Fruit fly (Drosophila melanogaster) whole organism, wandering third instar larva: ENCODE measurements around the gene CG4325.

Experiments used
- CrebA ChIP-seq: fragments of 200-800 bp; sonication (Bioruptor generic); optimal IDR thresholded peaks from 2 replicates; lab custom pipeline; 2016; ENCODE audit warnings: missing biosample characterization, mild to moderate bottlenecking, missing genetic modification characterization, borderline replicate concordance
- GATAd ChIP-seq: sonication (Bioruptor generic); optimal IDR thresholded peaks from 2 replicates; lab custom pipeline; 2016; ENCODE audit warnings: missing biosample characterization, missing genetic modification characterization
- Hr78 ChIP-seq: fragments of >200 bp; optimal IDR thresholded peaks from 2 replicates; lab custom pipeline; 2017; ENCODE audit warnings: missing biosample characterization, missing genetic modification characterization
- Mio ChIP-seq: sonication (Bioruptor generic); optimal IDR thresholded peaks from 2 replicates; lab custom pipeline; 2016; ENCODE audit warnings: missing biosample characterization, missing genetic modification characterization
- OdsH ChIP-seq: fragments of 200-800 bp; sonication (Bioruptor generic); optimal IDR thresholded peaks from 2 replicates; lab custom pipeline; 2016; ENCODE audit warnings: missing biosample characterization, mild to moderate bottlenecking, missing genetic modification characterization
- Sp1 ChIP-seq: fragments of 200-800 bp; sonication (Bioruptor generic); optimal IDR thresholded peaks from 3 replicates; lab custom pipeline; 2019; ENCODE audit warnings: missing biosample characterization, mild to moderate bottlenecking, missing genetic modification characterization, moderate library complexity
- br ChIP-seq: fragments of 200-800 bp; sonication (Bioruptor generic); optimal IDR thresholded peaks from 2 replicates; lab custom pipeline; 2016; ENCODE audit warnings: missing biosample characterization, missing genetic modification characterization
- dl ChIP-seq, 2 experiments: fragments of 175-275, 200-275 bp in 1 of 2; fragments of 200-275 bp in 1 of 2; sonication (Bioruptor generic); optimal IDR thresholded peaks; lab custom pipeline; 2018; ENCODE audit warnings: mild to moderate bottlenecking in 2 of 2, missing biosample characterization in 2 of 2, missing genetic modification characterization in 2 of 2, moderate library complexity in 2 of 2; ENCODE audit not compliant: partially characterized antibody in 2 of 2, insufficient read depth in 1 of 2
- fru ChIP-seq: fragments of 200-800 bp; sonication (Bioruptor generic); optimal IDR thresholded peaks from 3 replicates; lab custom pipeline; 2016; ENCODE audit warnings: missing biosample characterization, mild to moderate bottlenecking, missing genetic modification characterization
- h ChIP-seq: fragments of 200-800 bp; sonication (Bioruptor generic); optimal IDR thresholded peaks from 3 replicates; lab custom pipeline; 2016; ENCODE audit warnings: missing biosample characterization, mild to moderate bottlenecking, missing genetic modification characterization
- usp ChIP-seq: fragments of >200 bp; optimal IDR thresholded peaks from 2 replicates; lab custom pipeline; 2017; ENCODE audit warnings: missing biosample characterization, missing genetic modification characterization

- TF ChIP-seq Mio (GFP tag; lab: Kevin White, UChicago), result no peak
- no peak for TF ChIP-seq h (GFP tag; lab: Kevin White, UChicago)
- TF ChIP-seq GATAd, result no peak
- no peak for TF ChIP-seq Sp1 (GFP tag; lab: Kevin White, UChicago)
- TF ChIP-seq OdsH (GFP tag; lab: Kevin White, UChicago), result no peak
- no peak for TF ChIP-seq fru (GFP tag; lab: Kevin White, UChicago)
- no peak for TF ChIP-seq Hr78 (GFP tag; lab: Kevin White, UChicago)
- TF ChIP-seq br (GFP tag; lab: Kevin White, UChicago), result no peak
- no peak for TF ChIP-seq usp (GFP tag; lab: Kevin White, UChicago)
- TF ChIP-seq CrebA (GFP tag; lab: Kevin White, UChicago), result no peak
- no peak for TF ChIP-seq dl (GFP tag; optimal IDR thresholded peaks at IDR 0.05; lab: Kevin White, UChicago; ENCODE audit: insufficient read depth in 1 of 2, partially characterized antibody in 2 of 2)
These were observed 30.3 kb downstream of the CG4325 start for dm6 chrX:2013365-2013764.
